Worm (Caenorhabditis elegans) whole organism, late embryonic: Measurements from ENCODE around the gene F45E12.6.
A peak's percentile ranks its signal among the peaks of the same experiment; 100 is the strongest.

ENCODE experiments used
- C38D4.7 ChIP-seq: fragments of 200-800 bp; sonication (Bioruptor generic); optimal IDR thresholded peaks from 2 replicates; lab custom pipeline; 2018; ENCODE audit warnings: mild to moderate bottlenecking, missing genetic modification characterization, moderate library complexity, missing compliant biosample characterization
- F13H6.1 ChIP-seq: sonication (generic microtip); optimal IDR thresholded peaks from 2 replicates; lab custom pipeline; 2016; ENCODE audit warnings: missing genetic modification characterization, missing compliant biosample characterization
- K02D7.2 ChIP-seq: sonication (generic microtip); optimal IDR thresholded peaks from 2 replicates; lab custom pipeline; 2017; ENCODE audit warnings: mild to moderate bottlenecking, missing genetic modification characterization, missing compliant biosample characterization
- ahr-1 ChIP-seq: sonication (generic microtip); optimal IDR thresholded peaks from 2 replicates; lab custom pipeline; 2016; ENCODE audit warnings: missing genetic modification characterization, missing compliant biosample characterization
- ceh-18 ChIP-seq: sonication (generic microtip); optimal IDR thresholded peaks from 2 replicates; lab custom pipeline; 2016; ENCODE audit warnings: missing genetic modification characterization, missing compliant biosample characterization
- ceh-2 ChIP-seq: sonication (generic microtip); optimal IDR thresholded peaks from 2 replicates; lab custom pipeline; 2016; ENCODE audit warnings: missing genotype, missing genetic modification characterization, missing compliant biosample characterization
- ceh-24 ChIP-seq: sonication (generic microtip); optimal IDR thresholded peaks from 2 replicates; lab custom pipeline; 2016; ENCODE audit warnings: mild to moderate bottlenecking, missing genetic modification characterization, missing compliant biosample characterization
- ceh-30 ChIP-seq: fragments of 150-350 bp; optimal IDR thresholded peaks from 2 replicates; lab custom pipeline; 2014; ENCODE audit warnings: missing biosample characterization, missing genetic modification characterization
- ceh-34 ChIP-seq: sonication (generic microtip); optimal IDR thresholded peaks from 2 replicates; lab custom pipeline; 2016; ENCODE audit warnings: mild to moderate bottlenecking, missing genetic modification characterization, missing compliant biosample characterization
- ceh-45 ChIP-seq: fragments of 200-800 bp; sonication (Bioruptor generic); IDR thresholded peaks from 2 replicates; pipeline ENCODE4 v1.3.6; 2022; ENCODE audit warnings: missing genetic modification reagents, missing genetic modification characterization, missing compliant biosample characterization
- ceh-48 ChIP-seq: sonication (generic microtip); optimal IDR thresholded peaks from 2 replicates; lab custom pipeline; 2016; ENCODE audit warnings: missing genetic modification characterization, inconsistent platforms, missing compliant biosample characterization
- che-1 ChIP-seq: sonication (generic microtip); optimal IDR thresholded peaks from 2 replicates; lab custom pipeline; 2016; ENCODE audit warnings: mild to moderate bottlenecking, missing genetic modification characterization, missing compliant biosample characterization
- dmd-4 ChIP-seq: sonication (generic microtip); optimal IDR thresholded peaks from 2 replicates; lab custom pipeline; 2016; ENCODE audit warnings: borderline replicate concordance, missing genetic modification characterization, missing compliant biosample characterization
- dve-1 ChIP-seq: sonication (generic microtip); optimal IDR thresholded peaks from 2 replicates; lab custom pipeline; 2017; ENCODE audit warnings: antibody characterized with exemption, mild to moderate bottlenecking, missing genetic modification characterization, missing compliant biosample characterization
- elt-2 ChIP-seq: sonication (generic microtip); optimal IDR thresholded peaks from 2 replicates; lab custom pipeline; 2016; ENCODE audit warnings: missing genetic modification reagents, missing genetic modification characterization, missing compliant biosample characterization
- elt-4 ChIP-seq: sonication (generic microtip); optimal IDR thresholded peaks from 2 replicates; lab custom pipeline; 2016; ENCODE audit warnings: missing genetic modification characterization, missing compliant biosample characterization
- ets-4 ChIP-seq: sonication (generic microtip); optimal IDR thresholded peaks from 2 replicates; lab custom pipeline; 2016; ENCODE audit warnings: missing genetic modification characterization, missing compliant biosample characterization
- eyg-1 ChIP-seq: sonication (generic microtip); optimal IDR thresholded peaks from 2 replicates; lab custom pipeline; 2016; ENCODE audit warnings: missing genotype, missing genetic modification characterization, missing compliant biosample characterization
- gmeb-2 ChIP-seq: sonication (generic microtip); optimal IDR thresholded peaks from 2 replicates; lab custom pipeline; 2016; ENCODE audit warnings: missing genetic modification characterization, inconsistent platforms, missing compliant biosample characterization
- lim-6 ChIP-seq: sonication (generic microtip); optimal IDR thresholded peaks from 2 replicates; lab custom pipeline; 2016; ENCODE audit warnings: missing genetic modification characterization, missing compliant biosample characterization
- lin-11 ChIP-seq: fragments of 200-800 bp; sonication (Bioruptor generic); optimal IDR thresholded peaks from 2 replicates; lab custom pipeline; 2018; ENCODE audit warnings: mild to moderate bottlenecking, missing genetic modification characterization, missing compliant biosample characterization
- mec-3 ChIP-seq: sonication (generic microtip); optimal IDR thresholded peaks from 2 replicates; lab custom pipeline; 2016; ENCODE audit warnings: borderline replicate concordance, missing genetic modification characterization, missing compliant biosample characterization
- npax-4 ChIP-seq: sonication (generic microtip); optimal IDR thresholded peaks from 2 replicates; lab custom pipeline; 2016; ENCODE audit warnings: missing genetic modification characterization, missing compliant biosample characterization
- pag-3 ChIP-seq: sonication (generic microtip); optimal IDR thresholded peaks from 2 replicates; lab custom pipeline; 2016; ENCODE audit warnings: missing compliant biosample characterization, missing genetic modification characterization, borderline replicate concordance
- pax-1 ChIP-seq: fragments of 150-350 bp; optimal IDR thresholded peaks from 2 replicates; lab custom pipeline; 2014; ENCODE audit warnings: missing biosample characterization, missing genetic modification characterization
- pha-2 ChIP-seq: sonication (generic microtip); optimal IDR thresholded peaks from 2 replicates; lab custom pipeline; 2017; ENCODE audit warnings: mild to moderate bottlenecking, missing genetic modification characterization, missing compliant biosample characterization
- pqm-1 ChIP-seq: sonication (generic microtip); optimal IDR thresholded peaks from 2 replicates; lab custom pipeline; 2016; ENCODE audit warnings: missing genetic modification characterization, missing compliant biosample characterization
- rnt-1 ChIP-seq: sonication (generic microtip); optimal IDR thresholded peaks from 2 replicates; lab custom pipeline; 2016; ENCODE audit warnings: missing genetic modification characterization, missing compliant biosample characterization
- sox-4 ChIP-seq: sonication (generic microtip); optimal IDR thresholded peaks from 2 replicates; lab custom pipeline; 2017; ENCODE audit warnings: mild to moderate bottlenecking, missing genetic modification characterization, inconsistent platforms, missing compliant biosample characterization
- tbx-7 ChIP-seq: sonication (generic microtip); optimal IDR thresholded peaks from 2 replicates; lab custom pipeline; 2016; ENCODE audit warnings: missing genotype, missing genetic modification characterization, missing compliant biosample characterization
- ttx-3 ChIP-seq: sonication (generic microtip); optimal IDR thresholded peaks from 2 replicates; lab custom pipeline; 2016; ENCODE audit warnings: missing genetic modification reagents, missing genetic modification characterization, missing compliant biosample characterization
- unc-3 ChIP-seq, 2 experiments: fragments of 200-800 bp in 1 of 2; sonication (Bioruptor generic) in 1 of 2; sonication (generic microtip) in 1 of 2; conservative IDR thresholded peaks in 1 of 2; optimal IDR thresholded peaks in 1 of 2; 2 replicates each; pipeline versions ENCODE4 v1.3.6 to Lab custom; 2016 to 2022; ENCODE audit warnings: missing compliant biosample characterization in 2 of 2, missing genetic modification characterization in 2 of 2, missing genetic modification reagents in 1 of 2
- unc-55 ChIP-seq: sonication (generic microtip); optimal IDR thresholded peaks from 2 replicates; lab custom pipeline; 2017; ENCODE audit warnings: missing biosample characterization, missing genetic modification reagents, missing genetic modification characterization
- ztf-16 ChIP-seq: sonication (generic microtip); optimal IDR thresholded peaks from 2 replicates; lab custom pipeline; 2017; ENCODE audit warnings: missing genetic modification characterization, missing compliant biosample characterization

F45E12.6 gene

DNA sequence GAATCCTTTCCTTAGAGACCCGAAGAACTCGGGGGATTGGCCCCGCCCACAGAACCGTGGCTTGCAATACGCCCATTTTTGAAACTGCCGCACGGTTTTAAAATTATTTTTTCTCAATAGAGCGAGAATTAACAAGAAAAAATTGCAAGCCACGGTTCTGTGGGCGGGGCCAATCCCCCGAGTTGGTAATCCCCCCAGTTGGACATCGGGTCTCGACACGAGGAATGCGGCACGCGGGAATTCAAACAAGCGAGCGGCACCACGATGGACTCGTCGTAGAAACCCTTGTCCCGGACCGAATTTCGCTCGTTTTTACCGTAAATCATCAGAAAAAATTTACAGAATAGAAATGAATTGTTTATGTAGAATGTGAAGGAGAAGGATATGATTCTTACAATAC, 39.0 kb upstream of the F45E12.6 start:
- no peak for TF ChIP-seq lin-11
- no peak for TF ChIP-seq ceh-30 (tag; lab: Kevin White, UChicago)
- no peak for TF ChIP-seq ceh-45 (GFP tag; lab: Robert Waterston, UW)
- no peak for TF ChIP-seq C38D4.7
- no peak for TF ChIP-seq pqm-1
- no peak for TF ChIP-seq ceh-2 (tag; lab: Kevin White, UChicago)
- TF ChIP-seq lim-6 (tag; lab: Kevin White, UChicago): no peak
- TF ChIP-seq ceh-48 (tag; lab: Kevin White, UChicago): no peak
- TF ChIP-seq F13H6.1 (tag; lab: Kevin White, UChicago): no peak
- no peak for TF ChIP-seq che-1
- TF ChIP-seq mec-3: no peak
- TF ChIP-seq unc-55: no peak
- TF ChIP-seq tbx-7 (tag; lab: Kevin White, UChicago): no peak
- TF ChIP-seq K02D7.2: no peak
- TF ChIP-seq elt-2 (tag; lab: Kevin White, UChicago): no peak
- TF ChIP-seq, all 69 proteins: peak for 0

- TF ChIP-seq npax-4 (no peak), unc-3 (GFP tag; conservative IDR thresholded peaks at IDR 0.05; lab: Robert Waterston, UW) (no peak), unc-3 (tag; optimal IDR thresholded peaks at IDR 0.05; lab: Kevin White, UChicago) (no peak), tbx-7 (tag; lab: Kevin White, UChicago) (no peak), elt-2 (tag; lab: Kevin White, UChicago) (peak; percentile 1)
These were observed 38.5 kb upstream of the F45E12.6 start, which contains the start of gene hsp-4 for ce11 chrII:7352507-7352906. hsp-4 (minus strand) TSS chrII:7352645.

- TF ChIP-seq ceh-2 (tag; lab: Kevin White, UChicago) (no peak), unc-3 (GFP tag; conservative IDR thresholded peaks at IDR 0.05; lab: Robert Waterston, UW) (no peak), unc-3 (tag; optimal IDR thresholded peaks at IDR 0.05; lab: Kevin White, UChicago) (no peak), ets-4 (tag; lab: Kevin White, UChicago) (no peak), npax-4 (no peak), elt-4 (tag; lab: Kevin White, UChicago) (no peak), eyg-1 (tag; lab: Kevin White, UChicago) (no peak), ceh-18 (tag; lab: Kevin White, UChicago) (no peak), ttx-3 (tag; lab: Kevin White, UChicago) (no peak)
These were observed 34.1 kb upstream of the F45E12.6 start for ce11 chrII:7348063-7348462.

DNA sequence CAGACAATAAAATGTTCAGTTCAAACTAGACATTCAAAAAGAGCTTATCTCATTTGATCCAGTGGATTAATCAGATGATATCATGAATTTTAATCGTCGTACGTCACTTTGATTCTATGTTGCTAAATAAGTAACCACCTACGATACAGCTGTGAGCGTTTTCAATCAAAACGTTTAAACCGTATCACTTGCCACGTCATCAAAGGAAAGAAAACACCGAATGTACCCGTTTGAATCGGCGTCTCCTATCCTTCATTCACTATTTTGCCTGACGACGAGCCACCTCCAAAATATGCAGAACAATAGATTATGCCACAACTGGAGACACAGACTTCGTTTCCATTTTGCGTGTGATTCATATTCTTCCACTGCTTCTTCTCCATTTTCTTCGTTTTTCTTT, 31.9 kb upstream of the F45E12.6 start:
- TF ChIP-seq ceh-24 (tag; lab: Kevin White, UChicago): no peak

- TF ChIP-seq pag-3 (no peak), ets-4 (tag; lab: Kevin White, UChicago) (peak; percentile 23), dmd-4 (no peak), ceh-34 (peak; percentile 26), rnt-1 (no peak), ceh-2 (tag; lab: Kevin White, UChicago) (peak; percentile 33), pha-2 (tag; lab: Kevin White, UChicago) (peak; percentile 12)
These were observed 29.7 kb upstream of the F45E12.6 start for ce11 chrII:7343668-7344067.

DNA sequence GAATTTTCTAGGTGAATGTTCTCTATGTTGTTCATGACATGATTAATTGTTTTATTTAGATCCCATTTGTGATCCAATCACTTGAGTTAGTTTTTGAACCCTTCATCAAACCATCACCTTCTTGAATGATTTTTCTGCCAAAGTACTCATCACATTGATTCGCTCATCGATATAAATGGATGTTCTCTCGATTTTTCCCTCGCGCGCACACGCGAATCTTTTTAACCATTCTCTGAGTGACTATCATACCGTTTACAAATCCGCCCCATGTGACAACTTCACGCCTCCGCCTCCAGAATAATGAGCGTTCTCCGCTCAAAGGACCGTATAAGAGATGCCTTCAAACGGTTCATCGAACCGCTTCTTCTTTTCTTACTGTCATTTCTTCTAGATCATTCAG, 28.9 kb upstream of the F45E12.6 start:
- TF ChIP-seq ztf-16 (tag; lab: Kevin White, UChicago): no peak
- TF ChIP-seq ttx-3 (tag; lab: Kevin White, UChicago): no peak
- TF ChIP-seq ceh-34: no peak
- TF ChIP-seq, all 69 proteins: peak for 0

- no peak for TF ChIP-seq ahr-1 (tag; lab: Kevin White, UChicago)
- no peak for TF ChIP-seq sox-4
- TF ChIP-seq ceh-2 (tag; lab: Kevin White, UChicago): no peak
- no peak for TF ChIP-seq gmeb-2 (tag; lab: Kevin White, UChicago)
- no peak for TF ChIP-seq npax-4
- TF ChIP-seq mec-3: no peak
- no peak for TF ChIP-seq dve-1
- no peak for TF ChIP-seq pax-1 (tag; lab: Kevin White, UChicago)
- TF ChIP-seq dmd-4: no peak
These were observed 27.8 kb upstream of the F45E12.6 start for ce11 chrII:7341572-7342303.
